ENCODE assay signal across 5 worm cellular contexts in the genomic region with DNA sequence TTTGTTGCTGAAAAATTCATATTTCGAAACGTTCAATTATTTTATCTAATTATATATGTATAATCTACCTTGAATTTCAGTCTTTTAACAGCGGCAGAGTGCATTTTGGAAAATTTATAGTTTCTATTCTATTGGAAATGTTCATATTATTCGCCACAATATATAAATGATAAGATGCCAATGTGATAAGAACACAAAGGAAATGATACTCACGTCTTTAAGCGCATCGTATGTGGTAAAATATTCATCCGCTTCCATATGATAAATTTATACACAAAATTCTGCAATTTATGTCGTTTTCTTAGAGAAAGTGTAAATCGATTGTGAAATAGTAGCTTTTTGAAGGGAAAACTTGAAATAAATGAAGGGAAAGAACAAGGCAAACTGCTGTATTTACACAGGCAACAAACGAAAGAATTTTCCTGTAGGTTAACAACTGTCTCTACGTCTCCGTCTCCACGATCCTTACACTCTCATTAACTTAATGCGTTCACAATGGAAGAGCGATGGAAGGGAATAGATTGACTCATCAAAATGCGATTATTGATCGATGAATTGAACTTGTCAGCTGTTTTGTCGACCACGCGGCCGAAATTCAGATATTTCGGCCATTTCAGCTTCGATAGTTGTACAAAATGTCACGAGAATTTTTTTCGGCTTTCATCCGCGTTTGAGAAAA.
TF ChIP-seq lines count a peak whose summit lies in the region.

A gene (minus strand): TSS at position 515 of the 679 bp plus-strand sequence.

TF ChIP-seq in whole organism, L1 larva, 84 proteins besides CTCF, POLR2A, EP300 and RAD21 (continued from another document and continues in another):
- no peak for TF ChIP-seq ama-1 (optimal IDR thresholded peaks at IDR 0.05; lab: Kevin White, UChicago)
- no peak for TF ChIP-seq nhr-76 (tag; optimal IDR thresholded peaks at IDR 0.05; lab: Kevin White, UChicago)
- TF ChIP-seq fos-1 (tag; optimal IDR thresholded peaks at IDR 0.05; lab: Kevin White, UChicago), result peak; percentile 25
- TF ChIP-seq pag-3 (tag; optimal IDR thresholded peaks at IDR 0.05; lab: Kevin White, UChicago; ENCODE audit: borderline replicate concordance, insufficient read depth), result no peak
- TF ChIP-seq lir-3 (tag; optimal IDR thresholded peaks at IDR 0.05; lab: Kevin White, UChicago; ENCODE audit: poor library complexity), result peak; percentile 8
- TF ChIP-seq unc-62 (GFP tag; optimal IDR thresholded peaks at IDR 0.05; lab: Kevin White, UChicago), result no peak
- TF ChIP-seq C34B4.2 (tag; optimal IDR thresholded peaks at IDR 0.05; lab: Kevin White, UChicago), result no peak
- TF ChIP-seq nhr-12 (tag; optimal IDR thresholded peaks at IDR 0.05; lab: Kevin White, UChicago), result no peak
- no peak for TF ChIP-seq egl-27 (tag; optimal IDR thresholded peaks at IDR 0.05; lab: Kevin White, UChicago)
- TF ChIP-seq F16B12.6 (tag; optimal IDR thresholded peaks at IDR 0.05; lab: Kevin White, UChicago), result peak; percentile 7
- TF ChIP-seq ets-5 (GFP tag; IDR thresholded peaks at IDR 0.05; lab: Robert Waterston, UW), result no peak
- TF ChIP-seq mep-1 (tag; optimal IDR thresholded peaks at IDR 0.05; lab: Kevin White, UChicago), result peak; percentile 54
- TF ChIP-seq ceh-88 (GFP tag; IDR thresholded peaks at IDR 0.05; lab: Robert Waterston, UW), result no peak
- TF ChIP-seq fkh-10 (GFP tag; optimal IDR thresholded peaks at IDR 0.05; lab: Kevin White, UChicago), result no peak
- no peak for TF ChIP-seq zip-4 (GFP tag; optimal IDR thresholded peaks at IDR 0.05; lab: Kevin White, UChicago)
- TF ChIP-seq tlp-1 (tag; optimal IDR thresholded peaks at IDR 0.05; lab: Kevin White, UChicago), result no peak
- TF ChIP-seq nhr-90 (tag; optimal IDR thresholded peaks at IDR 0.05; lab: Kevin White, UChicago; ENCODE audit: poor library complexity), result no peak
- TF ChIP-seq unc-130 (tag; optimal IDR thresholded peaks at IDR 0.05; lab: Kevin White, UChicago), result no peak
- TF ChIP-seq sox-4 (tag; optimal IDR thresholded peaks at IDR 0.05; lab: Kevin White, UChicago), result no peak
- TF ChIP-seq fkh-8 (tag; optimal IDR thresholded peaks at IDR 0.05; lab: Kevin White, UChicago), result no peak
- TF ChIP-seq vab-15 (tag; optimal IDR thresholded peaks at IDR 0.05; lab: Kevin White, UChicago), result no peak
- no peak for TF ChIP-seq unc-86 (tag; optimal IDR thresholded peaks at IDR 0.05; lab: Kevin White, UChicago)
- no peak for TF ChIP-seq unc-30 (tag; optimal IDR thresholded peaks at IDR 0.05; lab: Kevin White, UChicago)
- TF ChIP-seq rnt-1 (tag; optimal IDR thresholded peaks at IDR 0.05; lab: Kevin White, UChicago), result peak; percentile 46
- TF ChIP-seq ces-1 (GFP tag; optimal IDR thresholded peaks at IDR 0.05; lab: Kevin White, UChicago), result no peak

TF ChIP-seq in whole organism, L2 larva, 48 proteins besides CTCF, POLR2A, EP300 and RAD21 (continued from another document):
- peak; percentile 57 for TF ChIP-seq fos-1 (tag; optimal IDR thresholded peaks at IDR 0.05; lab: Kevin White, UChicago)
- no peak for TF ChIP-seq R02D3.7 (tag; optimal IDR thresholded peaks at IDR 0.05; lab: Kevin White, UChicago)
- no peak for TF ChIP-seq blmp-1 (tag; optimal IDR thresholded peaks at IDR 0.05; lab: Kevin White, UChicago; ENCODE audit: insufficient read depth)

TF ChIP-seq in whole organism, L3 larva, 47 proteins besides CTCF, POLR2A, EP300 and RAD21 (continued from another document):
- TF ChIP-seq tbx-2 (tag; optimal IDR thresholded peaks at IDR 0.05; lab: Kevin White, UChicago), result no peak
- TF ChIP-seq nhr-25 (tag; optimal IDR thresholded peaks at IDR 0.05; lab: Kevin White, UChicago), result peak; percentile 62
- no peak for TF ChIP-seq unc-62 (GFP tag; optimal IDR thresholded peaks at IDR 0.05; lab: Kevin White, UChicago)
- no peak for TF ChIP-seq fkh-10 (GFP tag; optimal IDR thresholded peaks at IDR 0.05; lab: Kevin White, UChicago)
- no peak for TF ChIP-seq nhr-11 (tag; optimal IDR thresholded peaks at IDR 0.05; lab: Kevin White, UChicago)
- peak; percentile 84 for TF ChIP-seq pha-4 (tag; optimal IDR thresholded peaks at IDR 0.05; lab: Kevin White, UChicago)
- peak; percentile 12 for TF ChIP-seq nfya-1 (tag; optimal IDR thresholded peaks at IDR 0.05; lab: Kevin White, UChicago; ENCODE audit: insufficient read depth)
- no peak for TF ChIP-seq unc-39 (tag; optimal IDR thresholded peaks at IDR 0.05; lab: Kevin White, UChicago)
- no peak for TF ChIP-seq R02D3.7 (tag; optimal IDR thresholded peaks at IDR 0.05; lab: Kevin White, UChicago)
- TF ChIP-seq nhr-67 (tag; optimal IDR thresholded peaks at IDR 0.05; lab: Kevin White, UChicago), result no peak
- no peak for TF ChIP-seq elt-3 (tag; optimal IDR thresholded peaks at IDR 0.05; lab: Kevin White, UChicago)

TF ChIP-seq in whole organism, L4 larva, 104 proteins besides CTCF, POLR2A, EP300 and RAD21 (continued from another document):
- TF ChIP-seq daf-16 (GFP tag; optimal IDR thresholded peaks at IDR 0.05; lab: Kevin White, UChicago), result no peak
- peak; percentile 28 for TF ChIP-seq daf-16 (tag; optimal IDR thresholded peaks at IDR 0.05; lab: Kevin White, UChicago)
- TF ChIP-seq F44E2.7 (GFP tag; IDR thresholded peaks at IDR 0.05; lab: Robert Waterston, UW), result no peak
- peak; percentile 45 for TF ChIP-seq hlh-11 (tag; optimal IDR thresholded peaks at IDR 0.05; lab: Kevin White, UChicago)
- TF ChIP-seq ceh-62 (tag; optimal IDR thresholded peaks at IDR 0.05; lab: Kevin White, UChicago), result no peak
- peak; percentile 15 for TF ChIP-seq dpl-1 (GFP tag; optimal IDR thresholded peaks at IDR 0.05; lab: Kevin White, UChicago)
- no peak for TF ChIP-seq nhr-42 (GFP tag; IDR thresholded peaks at IDR 0.05; lab: Robert Waterston, UW)
- TF ChIP-seq dve-1 (tag; optimal IDR thresholded peaks at IDR 0.05; lab: Kevin White, UChicago; ENCODE audit: insufficient read depth), result peak; percentile 3
- TF ChIP-seq pqm-1 (tag; optimal IDR thresholded peaks at IDR 0.05; lab: Kevin White, UChicago), result peak; percentile 88
- TF ChIP-seq nhr-6 (tag; optimal IDR thresholded peaks at IDR 0.05; lab: Kevin White, UChicago), result peak; percentile 44
TF ChIP-seq in whole organism, L4 larva: peak in this region for 11.

TF ChIP-seq in whole organism, young adult, 124 proteins besides CTCF, POLR2A, EP300 and RAD21 (continued from another document):
- TF ChIP-seq let-526 (GFP tag; IDR thresholded peaks at IDR 0.05; lab: Robert Waterston, UW) (no peak), rpc-1 (optimal IDR thresholded peaks at IDR 0.05; lab: Kevin White, UChicago) (no peak), rpc-1 (tag; optimal IDR thresholded peaks at IDR 0.05; lab: Kevin White, UChicago) (no peak), atf-7 (tag; optimal IDR thresholded peaks at IDR 0.05; lab: Kevin White, UChicago) (no peak)
